Worm (Caenorhabditis elegans) whole organism, young adult: Measurements from ENCODE around the gene spon-1.

Experiments used
- B0019.2 ChIP-seq: fragments of 200-800 bp; sonication (Bioruptor generic); conservative IDR thresholded peaks from 2 replicates; pipeline ENCODE4 v1.3.6; 2022; ENCODE audit warnings: missing genetic modification reagents, missing genetic modification characterization, missing compliant biosample characterization
- B0035.1 ChIP-seq: sonication (generic microtip); optimal IDR thresholded peaks from 2 replicates; lab custom pipeline; 2016; ENCODE audit warnings: missing genetic modification characterization, mild to moderate bottlenecking, missing compliant biosample characterization, missing genotype, missing genetic modification reagents
- B0261.1 ChIP-seq: sonication (generic microtip); optimal IDR thresholded peaks from 2 replicates; lab custom pipeline; 2016; ENCODE audit warnings: mild to moderate bottlenecking, missing genetic modification characterization, moderate library complexity, missing compliant biosample characterization
- C06A6.2 ChIP-seq: fragments of 200-800 bp; sonication (Bioruptor generic); conservative IDR thresholded peaks from 2 replicates; pipeline ENCODE4 v1.3.6; 2022; ENCODE audit warnings: missing genetic modification characterization, missing compliant biosample characterization
- K11D2.4 ChIP-seq: fragments of 200-800 bp; sonication (Bioruptor generic); IDR thresholded peaks from 2 replicates; pipeline ENCODE4 v1.3.6; 2022; ENCODE audit warnings: missing genetic modification reagents, missing genetic modification characterization, missing compliant biosample characterization
- T26A5.8 ChIP-seq: sonication (generic microtip); optimal IDR thresholded peaks from 2 replicates; lab custom pipeline; 2016; ENCODE audit warnings: missing genetic modification characterization, missing compliant biosample characterization
- Y67H2A.10 ChIP-seq: fragments of 200-800 bp; sonication (Bioruptor generic); conservative IDR thresholded peaks from 2 replicates; pipeline ENCODE4 v1.3.6; 2022; ENCODE audit warnings: missing genetic modification reagents, missing genetic modification characterization, missing compliant biosample characterization
- Y95B8A.8 ChIP-seq: fragments of 200-800 bp; sonication (Bioruptor generic); IDR thresholded peaks from 2 replicates; pipeline ENCODE4 v1.3.6; 2022; ENCODE audit warnings: missing genetic modification reagents, missing genetic modification characterization, missing compliant biosample characterization
- akir-1 ChIP-seq: fragments of 200-800 bp; sonication (Bioruptor generic); optimal IDR thresholded peaks from 2 replicates; lab custom pipeline; 2018; ENCODE audit warnings: mild to moderate bottlenecking, missing genetic modification characterization, moderate library complexity, missing compliant biosample characterization
- aptf-2 ChIP-seq: fragments of 200-800 bp; sonication (Bioruptor generic); conservative IDR thresholded peaks from 2 replicates; pipeline ENCODE4 v1.3.6; 2022; ENCODE audit warnings: missing genetic modification reagents, missing genetic modification characterization, missing compliant biosample characterization
- atf-7 ChIP-seq: sonication (generic microtip); optimal IDR thresholded peaks from 2 replicates; lab custom pipeline; 2017; ENCODE audit warnings: mild to moderate bottlenecking, missing genetic modification characterization, missing compliant biosample characterization
- ccch-3 ChIP-seq: fragments of 200-800 bp; sonication (Bioruptor generic); optimal IDR thresholded peaks from 2 replicates; lab custom pipeline; 2018; ENCODE audit warnings: mild to moderate bottlenecking, missing genetic modification characterization, missing compliant biosample characterization
- cebp-2 ChIP-seq: fragments of 200-800 bp; sonication (Bioruptor generic); IDR thresholded peaks from 2 replicates; pipeline ENCODE4 v1.3.6; 2022; ENCODE audit warnings: missing genetic modification characterization, missing compliant biosample characterization
- ceh-58 ChIP-seq: fragments of 200-800 bp; sonication (Bioruptor generic); IDR thresholded peaks from 2 replicates; pipeline ENCODE4 v1.3.6; 2022; ENCODE audit warnings: missing genetic modification characterization, missing compliant biosample characterization
- chd-7 ChIP-seq: sonication (generic microtip); optimal IDR thresholded peaks from 2 replicates; lab custom pipeline; 2016; ENCODE audit warnings: mild to moderate bottlenecking, missing genetic modification characterization, moderate library complexity, missing compliant biosample characterization
- die-1 ChIP-seq: sonication (generic microtip); optimal IDR thresholded peaks from 2 replicates; lab custom pipeline; 2016; ENCODE audit warnings: missing genotype, mild to moderate bottlenecking, missing genetic modification characterization, missing compliant biosample characterization
- dpl-1 ChIP-seq: fragments of 150-350 bp; optimal IDR thresholded peaks from 2 replicates; lab custom pipeline; 2014; ENCODE audit warnings: missing biosample characterization, missing genetic modification reagents, missing genetic modification characterization
- egl-44 ChIP-seq: fragments of 200-800 bp; sonication (Bioruptor generic); IDR thresholded peaks from 2 replicates; pipeline ENCODE4 v1.3.6; 2022; ENCODE audit warnings: missing genetic modification reagents, missing genetic modification characterization, missing compliant biosample characterization
- egrh-3 ChIP-seq: fragments of 200-800 bp; sonication (Bioruptor generic); IDR thresholded peaks from 2 replicates; pipeline ENCODE4 v1.3.6; 2022; ENCODE audit warnings: missing genetic modification reagents, missing genetic modification characterization, missing compliant biosample characterization
- ekl-4 ChIP-seq: fragments of 200-800 bp; sonication (Bioruptor generic); IDR thresholded peaks from 2 replicates; pipeline ENCODE4 v1.3.6; 2022; ENCODE audit warnings: missing genetic modification reagents, missing genetic modification characterization, missing compliant biosample characterization
- fkh-3 ChIP-seq: sonication (generic microtip); optimal IDR thresholded peaks from 2 replicates; lab custom pipeline; 2016; ENCODE audit warnings: mild to moderate bottlenecking, missing genetic modification characterization, missing compliant biosample characterization
- hmg-1.2 ChIP-seq: fragments of 200-800 bp; sonication (Bioruptor generic); IDR thresholded peaks from 2 replicates; pipeline ENCODE4 v1.3.6; 2022; ENCODE audit warnings: missing genetic modification reagents, missing genetic modification characterization, missing compliant biosample characterization
- hmg-20 ChIP-seq: fragments of 200-800 bp; sonication (Bioruptor generic); IDR thresholded peaks from 2 replicates; pipeline ENCODE4 v1.3.6; 2022; ENCODE audit warnings: missing genetic modification reagents, missing genetic modification characterization, missing compliant biosample characterization
- hsf-1 ChIP-seq: fragments of 200-800 bp; sonication (Bioruptor generic); IDR thresholded peaks from 2 replicates; pipeline ENCODE4 v1.3.6; 2022; ENCODE audit warnings: missing genetic modification reagents, missing genetic modification characterization, missing compliant biosample characterization
- let-607 ChIP-seq, 2 experiments: fragments of 200-800 bp in 1 of 2; sonication (Bioruptor generic) in 1 of 2; sonication (generic microtip) in 1 of 2; optimal IDR thresholded peaks; 2 replicates each; lab custom pipeline; 2016 to 2018; ENCODE audit warnings: mild to moderate bottlenecking in 2 of 2, missing compliant biosample characterization in 2 of 2, missing genetic modification characterization in 2 of 2, moderate library complexity in 2 of 2, missing genotype in 1 of 2
- lir-1 ChIP-seq: fragments of 200-800 bp; sonication (Bioruptor generic); conservative IDR thresholded peaks from 2 replicates; pipeline ENCODE4 v1.3.6; 2022; ENCODE audit warnings: missing genetic modification reagents, missing genetic modification characterization, missing compliant biosample characterization
- nfya-1 ChIP-seq: sonication (generic microtip); optimal IDR thresholded peaks from 2 replicates; lab custom pipeline; 2017; ENCODE audit warnings: antibody characterized with exemption, missing compliant biosample characterization, missing genetic modification characterization, borderline replicate concordance; ENCODE audit not compliant: insufficient read depth
- nfya-2 ChIP-seq: fragments of 200-800 bp; sonication (Bioruptor generic); IDR thresholded peaks from 2 replicates; pipeline ENCODE4 v1.3.6; 2022; ENCODE audit warnings: missing genetic modification reagents, missing genetic modification characterization, missing compliant biosample characterization
- nhr-120 ChIP-seq: fragments of 200-800 bp; sonication (Bioruptor generic); IDR thresholded peaks from 2 replicates; pipeline ENCODE4 v1.3.6; 2022; ENCODE audit warnings: missing genetic modification characterization, missing compliant biosample characterization
- rcor-1 ChIP-seq: fragments of 200-800 bp; sonication (Bioruptor generic); IDR thresholded peaks from 2 replicates; pipeline ENCODE4 v1.3.6; 2022; ENCODE audit warnings: missing genetic modification reagents, missing genetic modification characterization, missing compliant biosample characterization
- rec-8 ChIP-seq, 2 experiments: sonication (generic microtip); optimal IDR thresholded peaks; 2 replicates each; lab custom pipeline; 2016; ENCODE audit warnings: mild to moderate bottlenecking in 2 of 2, missing genetic modification characterization in 2 of 2, missing genetic modification reagents in 2 of 2, missing genotype in 2 of 2, missing biosample characterization in 1 of 2, missing compliant biosample characterization in 1 of 2, moderate library complexity in 1 of 2
- sdz-38 ChIP-seq: sonication (generic microtip); optimal IDR thresholded peaks from 2 replicates; lab custom pipeline; 2016; ENCODE audit warnings: missing genotype, missing genetic modification characterization, missing compliant biosample characterization
- snpc-1.3 ChIP-seq: sonication (generic microtip); optimal IDR thresholded peaks from 2 replicates; lab custom pipeline; 2017; ENCODE audit warnings: missing genetic modification characterization, mild to moderate bottlenecking, missing compliant biosample characterization, antibody characterized with exemption, moderate library complexity, missing genotype, missing genetic modification reagents; ENCODE audit not compliant: insufficient read depth
- snpc-3.4 ChIP-seq: sonication (generic microtip); optimal IDR thresholded peaks from 2 replicates; lab custom pipeline; 2017; ENCODE audit warnings: missing genetic modification characterization, mild to moderate bottlenecking, missing compliant biosample characterization, antibody characterized with exemption, moderate library complexity, missing genotype, missing genetic modification reagents
- somi-1 ChIP-seq: fragments of 200-800 bp; sonication (Bioruptor generic); optimal IDR thresholded peaks from 2 replicates; lab custom pipeline; 2018; ENCODE audit warnings: mild to moderate bottlenecking, missing genetic modification characterization, missing compliant biosample characterization
- zfh-2 ChIP-seq: fragments of 200-800 bp; sonication (Bioruptor generic); conservative IDR thresholded peaks from 2 replicates; pipeline ENCODE4 v1.3.6; 2022; ENCODE audit warnings: missing genetic modification reagents, missing genetic modification characterization, missing compliant biosample characterization

spon-1 gene

ce11 chrII:7151969-7152631 lies 35.7 kb downstream of the spon-1 start, which contains the start of gene fust-1 (continued):
- TF ChIP-seq dpl-1 (GFP tag; lab: Kevin White, UChicago) = peak; percentile 67
- no peak for TF ChIP-seq nhr-120
- 0 out of 2 replicates have a peak, but pooled peaks have one; percentile 60 for TF ChIP-seq cebp-2 (GFP tag; lab: Robert Waterston, UW)
- peak in 1 of 2 experiments; percentile 10 for TF ChIP-seq rec-8 (tag; optimal IDR thresholded peaks at IDR 0.05; lab: Kevin White, UChicago)
- peak; percentile 88 for TF ChIP-seq lir-1 (GFP tag; lab: Robert Waterston, UW)
- TF ChIP-seq aptf-2 (GFP tag; lab: Robert Waterston, UW) = no peak
- TF ChIP-seq C06A6.2 = peak; percentile 88
- TF ChIP-seq B0261.1 (tag; lab: Kevin White, UChicago) = peak; percentile 27
- TF ChIP-seq somi-1 (GFP tag; lab: Kevin White, UChicago) = peak; percentile 80
- TF ChIP-seq Y95B8A.8 = peak; percentile 93
- no peak for TF ChIP-seq ceh-58
- peak; percentile 42 for TF ChIP-seq B0035.1 (tag; lab: Kevin White, UChicago)
- TF ChIP-seq hmg-1.2 (GFP tag; lab: Robert Waterston, UW) = peak; percentile 97
- no peak for TF ChIP-seq nfya-1
- TF ChIP-seq T26A5.8 (tag; lab: Kevin White, UChicago) = no peak
- TF ChIP-seq ccch-3 (GFP tag; lab: Kevin White, UChicago) = no peak
- TF ChIP-seq atf-7 (tag; lab: Kevin White, UChicago) = peak; percentile 84
- TF ChIP-seq sdz-38 (tag; lab: Kevin White, UChicago) = no peak
- TF ChIP-seq snpc-1.3 (tag; lab: Kevin White, UChicago) = peak; percentile 95
- peak; percentile 92 for TF ChIP-seq hmg-20 (GFP tag; lab: Robert Waterston, UW)
- TF ChIP-seq nfya-2 (GFP tag; lab: Robert Waterston, UW) = no peak
- no peak for TF ChIP-seq Y67H2A.10
- peak; percentile 80 for TF ChIP-seq chd-7 (tag; lab: Kevin White, UChicago)
- peak; percentile 69 for TF ChIP-seq B0019.2 (GFP tag; lab: Robert Waterston, UW)
- peak; percentile 95 for TF ChIP-seq snpc-3.4 (tag; lab: Kevin White, UChicago)
- TF ChIP-seq fkh-3 = no peak
- TF ChIP-seq egl-44 (GFP tag; lab: Robert Waterston, UW) = peak; percentile 75; the same call in 1 of the 2 replicates
- TF ChIP-seq die-1 (tag; lab: Kevin White, UChicago) = peak; percentile 14
- no peak for TF ChIP-seq akir-1 (GFP tag; lab: Kevin White, UChicago)
- peak; percentile 96 for TF ChIP-seq ekl-4 (GFP tag; lab: Robert Waterston, UW)
- TF ChIP-seq let-607 (tag; optimal IDR thresholded peaks at IDR 0.05; lab: Kevin White, UChicago) = peak; percentile 54 to 78

DNA sequence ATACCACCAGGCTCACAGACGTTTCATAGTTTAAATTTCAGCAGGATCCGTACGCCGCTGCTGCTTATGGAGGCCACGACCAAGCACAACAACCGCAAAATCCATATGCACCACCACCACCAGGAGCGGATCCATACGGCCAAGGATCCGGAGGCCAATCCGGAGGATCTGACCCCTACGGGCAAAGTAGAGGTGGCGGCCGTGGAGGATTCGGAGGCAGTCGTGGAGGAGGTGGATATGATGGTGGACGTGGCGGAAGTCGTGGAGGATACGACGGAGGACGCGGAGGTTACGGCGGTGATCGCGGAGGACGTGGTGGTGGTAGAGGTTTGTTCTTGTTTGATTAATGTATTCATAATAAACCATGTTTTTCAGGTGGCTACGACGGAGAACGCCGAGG lies 36.7 kb downstream of the spon-1 start:
- TF ChIP-seq egrh-3 (GFP tag; lab: Robert Waterston, UW) = peak; percentile 51; the same call in 1 of the 2 replicates
- TF ChIP-seq zfh-2 (GFP tag; lab: Robert Waterston, UW) = peak; percentile 83
- 0 out of 2 replicates have a peak, but pooled peaks have one; percentile 8 for TF ChIP-seq hsf-1 (GFP tag; lab: Robert Waterston, UW)

DNA sequence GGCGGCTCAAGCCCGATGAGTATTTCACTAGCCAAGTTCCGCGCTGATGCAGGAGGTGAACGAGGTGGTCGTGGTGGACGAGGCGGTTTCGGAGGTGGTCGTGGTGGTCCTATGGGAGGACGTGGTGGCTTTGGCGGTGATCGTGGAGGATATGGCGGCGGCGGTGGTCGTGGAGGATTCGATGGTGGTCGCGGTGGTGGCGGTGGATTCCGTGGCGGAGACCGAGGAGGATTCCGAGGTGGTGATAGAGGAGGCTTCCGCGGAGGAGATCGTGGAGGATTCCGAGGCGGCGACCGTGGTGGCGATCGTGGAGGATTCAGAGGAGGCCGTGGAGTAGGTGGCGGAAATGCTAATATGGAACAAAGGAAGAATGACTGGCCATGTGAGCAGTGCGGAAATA lies 38.4 kb downstream of the spon-1 start:
- TF ChIP-seq zfh-2 (GFP tag; lab: Robert Waterston, UW) (peak; percentile 88), K11D2.4 (no peak), rcor-1 (GFP tag; lab: Robert Waterston, UW) (no peak), egrh-3 (GFP tag; lab: Robert Waterston, UW) (peak; percentile 88)
